Worm (Caenorhabditis elegans) whole organism, late embryonic: ENCODE data around the gene snf-6.

ENCODE experiments used
- F13H6.1 ChIP-seq: sonication (generic microtip); optimal IDR thresholded peaks from 2 replicates; lab custom pipeline; 2016; ENCODE audit warnings: missing genetic modification characterization, missing compliant biosample characterization
- Y22D7AL.16 ChIP-seq: sonication (generic microtip); optimal IDR thresholded peaks from 2 replicates; lab custom pipeline; 2016; ENCODE audit warnings: missing genetic modification characterization, missing compliant biosample characterization
- ceh-14 ChIP-seq: sonication (generic microtip); optimal IDR thresholded peaks from 2 replicates; lab custom pipeline; 2016; ENCODE audit warnings: missing genotype, missing genetic modification characterization, missing compliant biosample characterization
- ceh-48 ChIP-seq: sonication (generic microtip); optimal IDR thresholded peaks from 2 replicates; lab custom pipeline; 2016; ENCODE audit warnings: missing genetic modification characterization, inconsistent platforms, missing compliant biosample characterization
- ceh-6 ChIP-seq: fragments of 200-800 bp; sonication (Bioruptor generic); optimal IDR thresholded peaks from 2 replicates; lab custom pipeline; 2018; ENCODE audit warnings: mild to moderate bottlenecking, missing genetic modification characterization, missing compliant biosample characterization
- elt-2 ChIP-seq: sonication (generic microtip); optimal IDR thresholded peaks from 2 replicates; lab custom pipeline; 2016; ENCODE audit warnings: missing genetic modification reagents, missing genetic modification characterization, missing compliant biosample characterization
- eyg-1 ChIP-seq: sonication (generic microtip); optimal IDR thresholded peaks from 2 replicates; lab custom pipeline; 2016; ENCODE audit warnings: missing genotype, missing genetic modification characterization, missing compliant biosample characterization
- fkh-10 ChIP-seq: fragments of 150-350 bp; optimal IDR thresholded peaks from 2 replicates; lab custom pipeline; 2014; ENCODE audit warnings: missing biosample characterization, missing genetic modification reagents, missing genetic modification characterization
- hlh-30 ChIP-seq: sonication (generic microtip); optimal IDR thresholded peaks from 2 replicates; lab custom pipeline; 2017; ENCODE audit warnings: antibody characterized with exemption, missing genetic modification characterization, missing compliant biosample characterization; ENCODE audit not compliant: insufficient read depth
- nhr-232 ChIP-seq: sonication (generic microtip); optimal IDR thresholded peaks from 2 replicates; lab custom pipeline; 2016; ENCODE audit warnings: missing genetic modification characterization, missing compliant biosample characterization
- pha-2 ChIP-seq: sonication (generic microtip); optimal IDR thresholded peaks from 2 replicates; lab custom pipeline; 2017; ENCODE audit warnings: mild to moderate bottlenecking, missing genetic modification characterization, missing compliant biosample characterization
- pha-4 ChIP-seq: fragments of 150-350 bp; optimal IDR thresholded peaks from 2 replicates; lab custom pipeline; 2018; ENCODE audit warnings: missing biosample characterization, missing genetic modification reagents, missing genetic modification characterization
- pqm-1 ChIP-seq: sonication (generic microtip); optimal IDR thresholded peaks from 2 replicates; lab custom pipeline; 2016; ENCODE audit warnings: missing genetic modification characterization, missing compliant biosample characterization

DNA sequence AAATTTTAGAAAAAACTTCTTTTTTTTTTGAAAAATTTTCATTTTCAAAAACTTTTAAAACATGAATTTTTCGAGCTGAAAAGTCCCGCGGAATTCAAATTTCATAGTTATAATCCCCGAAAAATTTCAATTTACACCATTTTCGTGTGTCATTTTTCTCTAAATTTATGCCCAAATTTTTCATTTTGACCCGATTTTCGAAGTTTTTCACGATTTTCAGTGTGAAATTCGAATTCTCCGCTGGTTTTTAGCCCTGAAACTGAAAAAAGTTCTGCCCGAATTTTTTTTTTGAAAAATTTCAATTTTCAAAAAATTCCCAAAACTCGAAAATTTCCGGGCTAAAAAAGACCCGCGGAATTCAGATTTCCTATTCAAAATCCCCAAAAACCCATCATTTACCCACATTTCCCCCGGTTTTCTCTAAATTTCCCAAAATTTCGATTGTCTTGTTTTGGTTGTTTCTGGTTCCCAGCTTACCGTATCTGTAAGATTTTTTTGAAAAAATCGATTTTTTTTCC lies 23.8 kb downstream of the snf-6 start:
- TF ChIP-seq Y22D7AL.16 (tag; lab: Kevin White, UChicago) = no peak
- TF ChIP-seq pha-2 (tag; lab: Kevin White, UChicago) = no peak
- no peak for TF ChIP-seq ceh-6
- no peak for TF ChIP-seq elt-2 (tag; lab: Kevin White, UChicago)
- no peak for TF ChIP-seq fkh-10 (GFP tag; lab: Kevin White, UChicago)
- TF ChIP-seq pqm-1 (tag; lab: Kevin White, UChicago) = no peak
- TF ChIP-seq ceh-48 (tag; lab: Kevin White, UChicago) = no peak
- no peak for TF ChIP-seq hlh-30
- no peak for TF ChIP-seq nhr-232
- TF ChIP-seq pha-4 (tag; lab: Kevin White, UChicago) = no peak
- TF ChIP-seq F13H6.1 (tag; lab: Kevin White, UChicago) = no peak
- TF ChIP-seq ceh-14 (tag; lab: Kevin White, UChicago) = no peak
- TF ChIP-seq eyg-1 (tag; lab: Kevin White, UChicago) = no peak
